Fruit fly (Drosophila melanogaster): Measurements from ENCODE around the gene Osi15.
A peak's percentile ranks its signal among the peaks of the same experiment; 100 is the strongest.

Gene Osi15

DNA sequence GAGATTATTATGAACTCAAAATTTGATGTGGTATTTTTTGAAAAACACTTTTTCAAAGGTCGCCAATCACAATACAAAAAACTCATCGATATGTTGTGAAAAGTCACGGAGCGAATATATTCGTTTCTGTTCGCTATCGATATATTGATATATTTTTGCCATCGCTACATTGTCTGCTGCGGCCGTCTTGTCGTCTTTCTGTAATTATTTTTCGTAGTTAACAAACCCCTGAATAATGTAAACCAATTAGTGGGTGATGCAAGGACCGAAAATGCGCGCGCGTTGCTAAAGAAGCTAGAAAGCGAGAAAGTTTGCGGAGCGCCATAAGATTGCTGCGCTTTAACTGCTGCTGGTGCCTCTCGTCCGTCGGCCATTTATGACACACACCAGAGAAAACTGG lies 49.2 kb downstream of the Osi15 start, which contains the start of gene Pak:
Gene Pak, plus strand, starts transcription at position 142 of the 400 bp plus-strand sequence.
- no peak for TF ChIP-seq foxo (GFP tag; optimal IDR thresholded peaks at IDR 0.05)
- TF ChIP-seq Jra (GFP tag; optimal IDR thresholded peaks at IDR 0.05) = no peak
- no peak for TF ChIP-seq CG9705 (GFP tag; optimal IDR thresholded peaks at IDR 0.05)
- TF ChIP-seq usp (GFP tag; optimal IDR thresholded peaks at IDR 0.05) = no peak
- no peak for TF ChIP-seq Vsx2 (GFP tag; optimal IDR thresholded peaks at IDR 0.05; ENCODE audit: partially characterized antibody)
- no peak for TF ChIP-seq pan (optimal IDR thresholded peaks at IDR 0.05)
- TF ChIP-seq GATAd (GFP tag; optimal IDR thresholded peaks at IDR 0.05) = peak; percentile 15
- no peak for TF ChIP-seq psq (GFP tag; optimal IDR thresholded peaks at IDR 0.05)
- TF ChIP-seq fru (GFP tag; optimal IDR thresholded peaks at IDR 0.05) = no peak
- TF ChIP-seq lola (GFP tag; optimal IDR thresholded peaks at IDR 0.05) = no peak
- no peak for TF ChIP-seq h (GFP tag; optimal IDR thresholded peaks at IDR 0.05)
- no peak for TF ChIP-seq CrebA (GFP tag; optimal IDR thresholded peaks at IDR 0.05; ENCODE audit: borderline replicate concordance)
- TF ChIP-seq Abd-B (GFP tag; optimal IDR thresholded peaks at IDR 0.05) = no peak
- TF ChIP-seq rgr (GFP tag; optimal IDR thresholded peaks at IDR 0.05) = no peak
- TF ChIP-seq Hnf4 (GFP tag; optimal IDR thresholded peaks at IDR 0.05) = peak; percentile 29
- no peak for TF ChIP-seq ey (GFP tag; optimal IDR thresholded peaks at IDR 0.05)
- no peak for TF ChIP-seq N (GFP tag; optimal IDR thresholded peaks at IDR 0.05)
- TF ChIP-seq sage (GFP tag; optimal IDR thresholded peaks at IDR 0.05) = no peak
- TF ChIP-seq woc (GFP tag; optimal IDR thresholded peaks at IDR 0.05) = peak; percentile 42
- no peak for TF ChIP-seq Mio (GFP tag; optimal IDR thresholded peaks at IDR 0.05)
- no peak for TF ChIP-seq Dfd (GFP tag; optimal IDR thresholded peaks at IDR 0.05)
- no peak for TF ChIP-seq jim (GFP tag; optimal IDR thresholded peaks at IDR 0.05)
- no peak for TF ChIP-seq HLH106 (tag; optimal IDR thresholded peaks at IDR 0.05)
- TF ChIP-seq tai (GFP tag; optimal IDR thresholded peaks at IDR 0.05) = no peak
- no peak for TF ChIP-seq OdsH (GFP tag; optimal IDR thresholded peaks at IDR 0.05)
- TF ChIP-seq dl (GFP tag; optimal IDR thresholded peaks at IDR 0.05; ENCODE audit: insufficient read depth in 1 of 2, partially characterized antibody in 2 of 2) = no peak
- TF ChIP-seq Hr83 (GFP tag; optimal IDR thresholded peaks at IDR 0.05; ENCODE audit: poor library complexity, severe bottlenecking) = peak; percentile 91

DNA sequence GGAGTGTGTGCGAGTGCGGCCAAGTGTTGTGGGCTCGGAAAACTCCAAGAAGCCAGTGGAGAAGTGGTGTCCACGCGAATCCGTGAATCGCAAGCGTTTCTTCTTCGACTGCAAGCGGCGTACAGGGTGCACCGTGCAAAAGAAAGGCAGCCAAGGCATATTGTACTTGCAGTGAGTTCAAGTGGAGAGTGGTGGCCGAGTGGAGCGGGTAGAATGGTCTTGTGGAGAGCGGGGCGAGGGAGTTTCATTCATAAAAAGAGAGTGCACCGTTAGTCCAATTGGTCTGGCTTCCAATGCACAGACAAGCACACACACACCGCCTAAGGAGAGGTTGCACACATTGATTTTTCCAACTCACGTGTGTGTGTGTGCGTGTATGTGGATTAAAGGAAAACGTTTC lies 49.6 kb downstream of the Osi15 start:
- no peak for TF ChIP-seq Sp1 (GFP tag; optimal IDR thresholded peaks at IDR 0.05)

DNA sequence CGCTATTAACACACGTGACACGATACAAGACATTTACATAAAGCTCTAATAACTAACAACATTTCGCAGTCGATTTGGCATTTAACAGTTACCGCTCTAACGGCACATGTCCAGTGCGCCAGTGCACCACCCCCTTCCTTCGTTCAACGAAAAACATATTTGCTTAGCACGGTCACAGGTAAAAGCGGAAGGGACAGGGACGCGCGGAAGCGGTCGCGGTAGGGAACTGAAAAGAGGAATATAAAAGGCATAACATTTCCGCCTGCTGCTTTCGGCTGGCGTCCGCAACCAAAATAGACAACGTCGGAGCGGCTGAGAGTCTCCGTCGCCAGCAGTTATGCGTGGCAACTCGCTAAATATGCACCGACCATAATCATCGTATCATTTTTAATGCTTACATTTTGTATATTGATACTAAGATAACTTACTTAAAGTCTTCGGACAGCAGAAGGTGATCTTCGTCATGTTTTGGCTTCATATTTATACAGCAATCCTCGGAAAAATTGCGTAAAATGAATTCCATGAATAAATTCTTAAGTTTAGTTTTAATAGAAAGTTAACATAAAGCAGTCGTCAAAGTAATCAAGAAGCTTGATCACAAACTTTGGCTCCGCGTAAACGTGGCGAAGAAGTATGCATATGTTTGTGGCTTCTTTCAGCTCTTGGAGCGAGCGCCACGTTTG lies 50.2 kb downstream of the Osi15 start:
- peak in 1 of 2 experiments; percentile 22 for TF ChIP-seq foxo (GFP tag; optimal IDR thresholded peaks at IDR 0.05)
- peak; percentile 2 for TF ChIP-seq HLH106 (tag; optimal IDR thresholded peaks at IDR 0.05)
- TF ChIP-seq Abd-B (GFP tag; optimal IDR thresholded peaks at IDR 0.05) = no peak
- TF ChIP-seq dmrt93B (GFP tag; optimal IDR thresholded peaks at IDR 0.05) = no peak
- peak; percentile 18 for TF ChIP-seq rgr (GFP tag; optimal IDR thresholded peaks at IDR 0.05)
- no peak for TF ChIP-seq sv (GFP tag; optimal IDR thresholded peaks at IDR 0.05)

dm6 chr3R:6352436-6352835 lies 50.8 kb downstream of the Osi15 start:
- TF ChIP-seq Dif (GFP tag; optimal IDR thresholded peaks at IDR 0.05; ENCODE audit: partially characterized antibody) (no peak), pan (optimal IDR thresholded peaks at IDR 0.05) (no peak), lola (GFP tag; optimal IDR thresholded peaks at IDR 0.05) (no peak), ey (GFP tag; optimal IDR thresholded peaks at IDR 0.05) (no peak), N (GFP tag; optimal IDR thresholded peaks at IDR 0.05) (no peak), CrebA (GFP tag; optimal IDR thresholded peaks at IDR 0.05; ENCODE audit: borderline replicate concordance) (no peak), Hr78 (GFP tag; optimal IDR thresholded peaks at IDR 0.05) (no peak), sv (GFP tag; optimal IDR thresholded peaks at IDR 0.05) (no peak), psq (GFP tag; optimal IDR thresholded peaks at IDR 0.05) (no peak), dl (GFP tag; optimal IDR thresholded peaks at IDR 0.05; ENCODE audit: insufficient read depth in 1 of 2, partially characterized antibody in 2 of 2) (no peak), rgr (GFP tag; optimal IDR thresholded peaks at IDR 0.05) (no peak), dmrt93B (GFP tag; optimal IDR thresholded peaks at IDR 0.05) (no peak), Dfd (GFP tag; optimal IDR thresholded peaks at IDR 0.05) (no peak), HLH106 (tag; optimal IDR thresholded peaks at IDR 0.05) (no peak)
